Fruit fly (Drosophila melanogaster): Measurements from ENCODE around the gene CG34428.

Gene CG34428

dm6 chr3L:13031326-13031725 lies 30.2 kb upstream of the CG34428 start:
- TF ChIP-seq noc (tag; optimal IDR thresholded peaks at IDR 0.05): no peak

- TF ChIP-seq noc (tag; optimal IDR thresholded peaks at IDR 0.05): no peak
These were observed 29.3 kb upstream of the CG34428 start for dm6 chr3L:13032085-13032914.

- TF ChIP-seq noc (tag; optimal IDR thresholded peaks at IDR 0.05): no peak
These were observed 28.7 kb upstream of the CG34428 start for dm6 chr3L:13032915-13033282.

- TF ChIP-seq noc (tag; optimal IDR thresholded peaks at IDR 0.05): no peak
These were observed 28.2 kb upstream of the CG34428 start for dm6 chr3L:13033361-13033760.

- no peak for TF ChIP-seq noc (tag; optimal IDR thresholded peaks at IDR 0.05)
These were observed 24.7 kb upstream of the CG34428 start, which contains the start of gene Srrm1 for dm6 chr3L:13036706-13037457. TSS of gene Srrm1 (plus strand) at chr3L:13036821.

- TF ChIP-seq noc (tag; optimal IDR thresholded peaks at IDR 0.05): no peak
These were observed 20.7 kb upstream of the CG34428 start for dm6 chr3L:13040849-13041248.

dm6 chr3L:13041292-13042067 lies 20.1 kb upstream of the CG34428 start, which contains the start of gene RpS4:
TSS of gene RpS4 (plus strand) at chr3L:13041756.
- peak; percentile 82 for TF ChIP-seq noc (tag; optimal IDR thresholded peaks at IDR 0.05)

- TF ChIP-seq noc (tag; optimal IDR thresholded peaks at IDR 0.05): peak; percentile 59
These were observed 17.2 kb upstream of the CG34428 start, which contains the start of gene Syx13 for dm6 chr3L:13044335-13044814. TSS of gene Syx13 (plus strand) at chr3L:13044434.

dm6 chr3L:13046758-13047157 lies 14.8 kb upstream of the CG34428 start, which contains the start of gene CG11279:
TSS of gene CG11279 (plus strand) at chr3L:13046977.
- TF ChIP-seq noc (tag; optimal IDR thresholded peaks at IDR 0.05): no peak

- TF ChIP-seq noc (tag; optimal IDR thresholded peaks at IDR 0.05): no peak
These were observed 11.9 kb upstream of the CG34428 start for dm6 chr3L:13049671-13050070.

dm6 chr3L:13050675-13051202 lies 10.8 kb upstream of the CG34428 start:
- TF ChIP-seq noc (tag; optimal IDR thresholded peaks at IDR 0.05): no peak

- no peak for TF ChIP-seq noc (tag; optimal IDR thresholded peaks at IDR 0.05)
These were observed 3.1 kb upstream of the CG34428 start for dm6 chr3L:13058429-13058828.

dm6 chr3L:13062746-13063145 lies 1.2 kb downstream of the CG34428 start, which contains the start of gene CG34429:
TSS of gene CG34429 (plus strand) at chr3L:13063046.
- no peak for TF ChIP-seq noc (tag; optimal IDR thresholded peaks at IDR 0.05)

dm6 chr3L:13064346-13064745 lies 2.8 kb downstream of the CG34428 start:
- no peak for TF ChIP-seq noc (tag; optimal IDR thresholded peaks at IDR 0.05)

- TF ChIP-seq noc (tag; optimal IDR thresholded peaks at IDR 0.05): no peak
These were observed 3.4 kb downstream of the CG34428 start for dm6 chr3L:13064935-13065334.
